Worm (Caenorhabditis elegans): ENCODE measurements around the gene F54D12.7.

ce11 chrII:1386478-1386877 lies 1.3 kb upstream of the F54D12.7 start, which contains the start of gene aat-7:
- TF ChIP-seq tra-1 (GFP tag; IDR thresholded peaks at IDR 0.05) (no peak), zag-1 (tag; optimal IDR thresholded peaks at IDR 0.05) (no peak), aly-2 (tag; optimal IDR thresholded peaks at IDR 0.05) (no peak), mxl-2 (GFP tag; conservative IDR thresholded peaks at IDR 0.05) (no peak), unc-62 (GFP tag; optimal IDR thresholded peaks at IDR 0.05 in 1 of 2) (no peak), unc-62 (tag; optimal IDR thresholded peaks at IDR 0.05) (no peak), nhr-10 (tag; optimal IDR thresholded peaks at IDR 0.05) (no peak), sdz-12 (GFP tag; optimal IDR thresholded peaks at IDR 0.05) (no peak), cey-2 (tag; optimal IDR thresholded peaks at IDR 0.05; ENCODE audit: borderline replicate concordance, insufficient read depth) (no peak), snpc-4 (tag; optimal IDR thresholded peaks at IDR 0.05) (no peak), ama-1 (optimal IDR thresholded peaks at IDR 0.05) (no peak)

Data from whole organism, L4 larva.